Worm (Caenorhabditis elegans) whole organism, late embryonic: Measurements from ENCODE around the gene K08E5.5.

Experiments used
- ama-1 ChIP-seq: fragments of 150-350 bp; optimal IDR thresholded peaks from 2 replicates; lab custom pipeline; 2014
- ceh-24 ChIP-seq: sonication (generic microtip); optimal IDR thresholded peaks from 2 replicates; lab custom pipeline; 2016; ENCODE audit warnings: mild to moderate bottlenecking, missing genetic modification characterization, missing compliant biosample characterization
- pat-9 ChIP-seq: fragments of 200-800 bp; sonication (Bioruptor generic); optimal IDR thresholded peaks from 2 replicates; lab custom pipeline; 2018; ENCODE audit warnings: mild to moderate bottlenecking, missing genetic modification characterization, moderate library complexity, missing compliant biosample characterization
- ref-2 ChIP-seq: sonication (generic microtip); optimal IDR thresholded peaks from 2 replicates; lab custom pipeline; 2016; ENCODE audit warnings: missing genetic modification characterization, missing compliant biosample characterization
- unc-3 ChIP-seq, 2 experiments: fragments of 200-800 bp in 1 of 2; sonication (Bioruptor generic) in 1 of 2; sonication (generic microtip) in 1 of 2; conservative IDR thresholded peaks in 1 of 2; optimal IDR thresholded peaks in 1 of 2; 2 replicates each; pipeline versions ENCODE4 v1.3.6 to Lab custom; 2016 to 2022; ENCODE audit warnings: missing compliant biosample characterization in 2 of 2, missing genetic modification characterization in 2 of 2, missing genetic modification reagents in 1 of 2

DNA sequence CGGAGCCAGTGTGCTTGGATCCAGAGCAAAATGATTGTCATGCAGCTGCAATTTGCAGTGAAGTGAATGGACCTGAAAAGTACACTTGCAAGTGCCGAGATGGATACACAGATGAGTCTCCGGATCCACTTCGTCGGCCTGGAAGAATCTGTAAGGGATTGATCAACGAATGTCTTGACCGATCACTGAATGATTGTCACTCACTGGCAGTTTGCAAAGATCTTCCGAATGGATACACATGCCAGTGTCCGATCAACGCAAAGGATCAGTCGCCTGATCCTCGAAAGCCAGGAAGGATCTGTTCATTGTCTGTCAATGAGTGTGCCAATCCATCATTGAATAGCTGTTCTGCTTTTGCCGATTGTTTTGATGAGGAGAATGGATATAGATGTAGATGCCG lies 19.2 kb upstream of the K08E5.5 start:
- no peak for TF ChIP-seq pat-9 (tag; lab: Kevin White, UChicago)
- TF ChIP-seq unc-3 (GFP tag; conservative IDR thresholded peaks at IDR 0.05; lab: Robert Waterston, UW), result no peak
- TF ChIP-seq unc-3 (tag; optimal IDR thresholded peaks at IDR 0.05; lab: Kevin White, UChicago), result no peak
- TF ChIP-seq ama-1, result no peak
- no peak for TF ChIP-seq ceh-24 (tag; lab: Kevin White, UChicago)
- TF ChIP-seq ref-2 (tag; lab: Kevin White, UChicago), result no peak
